Worm (Caenorhabditis elegans) whole organism, L3 larva: ENCODE measurements around the gene prx-5.
A peak's percentile ranks its signal among the peaks of the same experiment; 100 is the strongest.

Experiments used
- R02D3.7 ChIP-seq: fragments of 150-350 bp; optimal IDR thresholded peaks from 2 replicates; lab custom pipeline; 2014; ENCODE audit warnings: missing biosample characterization, missing genetic modification characterization
- ZK546.5 ChIP-seq: sonication (generic microtip); optimal IDR thresholded peaks from 2 replicates; lab custom pipeline; 2017; ENCODE audit warnings: missing biosample characterization, missing genetic modification characterization
- aly-2 ChIP-seq: fragments of 150-350 bp; optimal IDR thresholded peaks from 2 replicates; lab custom pipeline; 2014; ENCODE audit warnings: missing biosample characterization, missing genetic modification characterization
- ama-1 ChIP-seq: fragments of 150-350 bp; optimal IDR thresholded peaks from 2 replicates; lab custom pipeline; 2018
- ceh-16 ChIP-seq: sonication (generic microtip); optimal IDR thresholded peaks from 2 replicates; lab custom pipeline; 2017; ENCODE audit warnings: missing biosample characterization, missing genetic modification characterization
- ceh-82 ChIP-seq: fragments of 150-350 bp; optimal IDR thresholded peaks from 2 replicates; lab custom pipeline; 2014; ENCODE audit warnings: missing biosample characterization, missing genetic modification characterization
- ceh-9 ChIP-seq: sonication (generic microtip); optimal IDR thresholded peaks from 2 replicates; lab custom pipeline; 2018; ENCODE audit warnings: missing biosample characterization, missing genetic modification characterization
- daf-12 ChIP-seq: fragments of 150-350 bp; optimal IDR thresholded peaks from 2 replicates; lab custom pipeline; 2014; ENCODE audit warnings: missing biosample characterization, missing genetic modification reagents, missing genetic modification characterization
- egl-27 ChIP-seq: sonication (generic microtip); optimal IDR thresholded peaks from 4 replicates; lab custom pipeline; 2017; ENCODE audit warnings: missing biosample characterization, missing genetic modification reagents, missing genetic modification characterization
- elt-1 ChIP-seq: fragments of 150-350 bp; optimal IDR thresholded peaks from 2 replicates; lab custom pipeline; 2014; ENCODE audit warnings: missing biosample characterization, missing genetic modification characterization
- elt-2 ChIP-seq: sonication (generic microtip); optimal IDR thresholded peaks from 2 replicates; lab custom pipeline; 2016; ENCODE audit warnings: missing genetic modification reagents, mild to moderate bottlenecking, missing genetic modification characterization, missing compliant biosample characterization
- elt-3 ChIP-seq, 3 experiments: fragments of 150-350 bp in 1 of 3; sonication (generic microtip) in 2 of 3; optimal IDR thresholded peaks; 2 replicates in 2 of 3; 4 replicates in 1 of 3; lab custom pipeline; 2014 to 2017; ENCODE audit warnings: missing biosample characterization in 3 of 3, missing genetic modification characterization in 3 of 3
- fkh-10 ChIP-seq: sonication (generic microtip); optimal IDR thresholded peaks from 2 replicates; lab custom pipeline; 2017; ENCODE audit warnings: missing biosample characterization, missing genetic modification reagents, missing genetic modification characterization
- fkh-2 ChIP-seq: fragments of 150-350 bp; optimal IDR thresholded peaks from 2 replicates; lab custom pipeline; 2014; ENCODE audit warnings: missing biosample characterization, missing genetic modification reagents, missing genetic modification characterization
- hmg-11 ChIP-seq: sonication (generic microtip); optimal IDR thresholded peaks from 2 replicates; lab custom pipeline; 2016; ENCODE audit warnings: missing genetic modification characterization, missing compliant biosample characterization
- jun-1 ChIP-seq: fragments of 150-350 bp; optimal IDR thresholded peaks from 2 replicates; lab custom pipeline; 2014; ENCODE audit warnings: missing biosample characterization, missing genetic modification reagents, missing genetic modification characterization
- lin-15B ChIP-seq: fragments of 150-350 bp; optimal IDR thresholded peaks from 2 replicates; lab custom pipeline; 2014; ENCODE audit warnings: missing biosample characterization, missing genetic modification characterization
- lin-39 ChIP-seq: fragments of 150-350 bp; optimal IDR thresholded peaks from 2 replicates; lab custom pipeline; 2018; ENCODE audit warnings: missing biosample characterization, missing genetic modification reagents, missing genetic modification characterization
- lsy-12 ChIP-seq: sonication (generic microtip); optimal IDR thresholded peaks from 2 replicates; lab custom pipeline; 2016; ENCODE audit warnings: mild to moderate bottlenecking, missing genetic modification characterization, missing compliant biosample characterization
- mdl-1 ChIP-seq: fragments of 150-350 bp; optimal IDR thresholded peaks from 2 replicates; lab custom pipeline; 2014; ENCODE audit warnings: missing biosample characterization, missing genetic modification characterization
- mml-1 ChIP-seq: fragments of 150-350 bp; sonication (generic microtip); optimal IDR thresholded peaks from 3 replicates; lab custom pipeline; 2014; ENCODE audit warnings: missing biosample characterization, missing genetic modification characterization
- nfya-1 ChIP-seq: sonication (generic microtip); optimal IDR thresholded peaks from 2 replicates; lab custom pipeline; 2017; ENCODE audit warnings: missing genetic modification characterization, mild to moderate bottlenecking, missing compliant biosample characterization, antibody characterized with exemption, moderate library complexity; ENCODE audit not compliant: insufficient read depth
- nhr-11 ChIP-seq: fragments of 150-350 bp; optimal IDR thresholded peaks from 2 replicates; lab custom pipeline; 2014; ENCODE audit warnings: missing biosample characterization, missing genetic modification characterization
- nhr-12 ChIP-seq: fragments of 150-350 bp; optimal IDR thresholded peaks from 2 replicates; lab custom pipeline; 2014; ENCODE audit warnings: missing biosample characterization, missing genetic modification characterization
- nhr-23 ChIP-seq: fragments of 150-350 bp; optimal IDR thresholded peaks from 2 replicates; lab custom pipeline; 2014; ENCODE audit warnings: missing biosample characterization, missing genetic modification reagents, missing genetic modification characterization
- nhr-237 ChIP-seq: fragments of 150-350 bp; optimal IDR thresholded peaks from 2 replicates; lab custom pipeline; 2014; ENCODE audit warnings: missing biosample characterization, missing genetic modification characterization
- nhr-25 ChIP-seq: sonication (generic microtip); optimal IDR thresholded peaks from 2 replicates; lab custom pipeline; 2017; ENCODE audit warnings: missing biosample characterization, missing genetic modification characterization
- nhr-28 ChIP-seq: fragments of 150-350 bp; optimal IDR thresholded peaks from 2 replicates; lab custom pipeline; 2014; ENCODE audit warnings: missing biosample characterization, missing genetic modification characterization
- nhr-43 ChIP-seq: sonication (generic microtip); optimal IDR thresholded peaks from 2 replicates; lab custom pipeline; 2016; ENCODE audit warnings: mild to moderate bottlenecking, missing genetic modification characterization, missing compliant biosample characterization; ENCODE audit not compliant: poor library complexity, severe bottlenecking
- nhr-67 ChIP-seq: fragments of 150-350 bp; optimal IDR thresholded peaks from 2 replicates; lab custom pipeline; 2014; ENCODE audit warnings: missing biosample characterization, missing genetic modification characterization
- nhr-77 ChIP-seq: fragments of 150-350 bp; optimal IDR thresholded peaks from 2 replicates; lab custom pipeline; 2014; ENCODE audit warnings: missing biosample characterization, missing genetic modification characterization
- pha-4 ChIP-seq: fragments of 150-350 bp; optimal IDR thresholded peaks from 2 replicates; lab custom pipeline; 2014; ENCODE audit warnings: missing biosample characterization, missing genetic modification reagents, missing genetic modification characterization
- pqm-1 ChIP-seq: fragments of 150-350 bp; optimal IDR thresholded peaks from 2 replicates; lab custom pipeline; 2017; ENCODE audit warnings: missing biosample characterization, missing genetic modification characterization, inconsistent platforms
- sea-2 ChIP-seq: fragments of 150-350 bp; sonication (generic microtip); optimal IDR thresholded peaks from 4 replicates; lab custom pipeline; 2014; ENCODE audit warnings: missing biosample characterization, missing genetic modification reagents, missing genetic modification characterization
- skn-1 ChIP-seq: fragments of 150-350 bp; optimal IDR thresholded peaks from 2 replicates; lab custom pipeline; 2014; ENCODE audit warnings: missing biosample characterization, missing genetic modification characterization
- snpc-4 ChIP-seq: fragments of 150-350 bp; optimal IDR thresholded peaks from 2 replicates; lab custom pipeline; 2014; ENCODE audit warnings: missing biosample characterization, missing genetic modification characterization
- tbx-2 ChIP-seq: sonication (generic microtip); optimal IDR thresholded peaks from 2 replicates; lab custom pipeline; 2016; ENCODE audit warnings: mild to moderate bottlenecking, missing genetic modification characterization, missing compliant biosample characterization
- unc-39 ChIP-seq: sonication (generic microtip); optimal IDR thresholded peaks from 4 replicates; lab custom pipeline; 2017; ENCODE audit warnings: missing biosample characterization, missing genetic modification characterization
- unc-62 ChIP-seq: fragments of 150-350 bp; sonication (generic microtip); optimal IDR thresholded peaks from 4 replicates; lab custom pipeline; 2014; ENCODE audit warnings: missing biosample characterization, missing genetic modification reagents, missing genetic modification characterization
- zag-1 ChIP-seq: fragments of 150-350 bp; optimal IDR thresholded peaks from 2 replicates; lab custom pipeline; 2014; ENCODE audit warnings: missing biosample characterization, missing genetic modification characterization
- ztf-11 ChIP-seq: fragments of 150-350 bp; optimal IDR thresholded peaks from 2 replicates; lab custom pipeline; 2014; ENCODE audit warnings: missing biosample characterization, missing genetic modification characterization

Gene prx-5

ce11 chrII:8742972-8743371 is 38.3 kb downstream of the prx-5 start:
- TF ChIP-seq egl-27 (no peak), lin-15B (tag; lab: Kevin White, UChicago) (peak; percentile 21)

ce11 chrII:8743379-8744173 is 39.0 kb downstream of the prx-5 start, which contains the start of gene mak-1:
mak-1 (plus strand) TSS chrII:8744071.
- TF ChIP-seq lin-39 (tag; lab: Kevin White, UChicago): peak; percentile 30
- TF ChIP-seq nhr-23: peak; percentile 17
- TF ChIP-seq ZK546.5 (tag; lab: Kevin White, UChicago): no peak
- peak; percentile 90 for TF ChIP-seq elt-2
- no peak for TF ChIP-seq zag-1 (tag; lab: Kevin White, UChicago)
- TF ChIP-seq nhr-25 (tag; lab: Kevin White, UChicago): peak; percentile 55
- no peak for TF ChIP-seq nhr-11 (tag; lab: Kevin White, UChicago)
- TF ChIP-seq aly-2: no peak
- no peak for TF ChIP-seq mml-1 (tag; lab: Kevin White, UChicago)
- TF ChIP-seq ceh-16 (tag; lab: Kevin White, UChicago): no peak
- TF ChIP-seq ama-1 (lab: Kevin White, UChicago): peak; percentile 94
- no peak for TF ChIP-seq lsy-12 (tag; lab: Kevin White, UChicago)
- peak; percentile 65 for TF ChIP-seq nhr-43 (tag; lab: Kevin White, UChicago)
- TF ChIP-seq egl-27: no peak
- TF ChIP-seq pqm-1: peak; percentile 46
- TF ChIP-seq nfya-1: peak; percentile 76
- no peak for TF ChIP-seq unc-62 (GFP tag; lab: Kevin White, UChicago)
- TF ChIP-seq ceh-82 (tag; lab: Kevin White, UChicago): no peak
- no peak for TF ChIP-seq daf-12 (tag; lab: Kevin White, UChicago)
- peak; percentile 75 for TF ChIP-seq jun-1
- no peak for TF ChIP-seq nhr-28 (tag; lab: Kevin White, UChicago)
- TF ChIP-seq pha-4: no peak
- no peak for TF ChIP-seq skn-1 (tag; lab: Kevin White, UChicago)
- no peak for TF ChIP-seq unc-39 (tag; lab: Kevin White, UChicago)
- TF ChIP-seq nhr-12: no peak
- TF ChIP-seq tbx-2 (tag; lab: Kevin White, UChicago): no peak
- TF ChIP-seq fkh-10 (GFP tag; lab: Kevin White, UChicago): no peak
- no peak for TF ChIP-seq hmg-11 (tag; lab: Kevin White, UChicago)
- no peak for TF ChIP-seq snpc-4 (tag; lab: Kevin White, UChicago)
- no peak for TF ChIP-seq fkh-2 (tag; lab: Kevin White, UChicago)
- TF ChIP-seq sea-2 (GFP tag; lab: Kevin White, UChicago): no peak
- TF ChIP-seq R02D3.7 (tag; lab: Kevin White, UChicago): no peak
- no peak for TF ChIP-seq nhr-237 (tag; lab: Kevin White, UChicago)
- no peak for TF ChIP-seq lin-15B (tag; lab: Kevin White, UChicago)
- TF ChIP-seq ceh-9 (tag; lab: Kevin White, UChicago): no peak
- TF ChIP-seq elt-3 (tag; optimal IDR thresholded peaks at IDR 0.05; lab: Kevin White, UChicago): no peak
- TF ChIP-seq elt-1 (tag; lab: Kevin White, UChicago): no peak
- TF ChIP-seq nhr-67 (tag; lab: Kevin White, UChicago): no peak
- no peak for TF ChIP-seq nhr-77
- no peak for TF ChIP-seq mdl-1 (tag; lab: Kevin White, UChicago)
- no peak for TF ChIP-seq ztf-11 (tag; lab: Kevin White, UChicago)
- TF ChIP-seq, all 47 proteins: peak for 9
